Fruit fly (Drosophila melanogaster): ENCODE results near the gene CG12590.

Gene CG12590

dm6 chr3R:5112814-5113486 is 46.5 kb upstream of the CG12590 start (continued):
- TF ChIP-seq zfh2 (GFP tag; optimal IDR thresholded peaks at IDR 0.05) (no peak), CG2199 (GFP tag; IDR thresholded peaks at IDR 0.05) (peak; percentile 99), knrl (GFP tag; IDR thresholded peaks at IDR 0.05; ENCODE audit: partially characterized antibody) (no peak), Hmr (GFP tag; optimal IDR thresholded peaks at IDR 0.05) (peak; percentile 67), prd (optimal IDR thresholded peaks at IDR 0.05) (no peak), prd (GFP tag; IDR thresholded peaks at IDR 0.05) (peak; percentile 98), schlank (tag; optimal IDR thresholded peaks at IDR 0.05) (peak; percentile 44), CG4282 (GFP tag; optimal IDR thresholded peaks at IDR 0.05) (peak; percentile 84), CG15601 (tag; optimal IDR thresholded peaks at IDR 0.05) (peak; percentile 97), CG2120 (GFP tag; optimal IDR thresholded peaks at IDR 0.05) (peak; percentile 3), zen2 (GFP tag; IDR thresholded peaks at IDR 0.05; ENCODE audit: partially characterized antibody) (no peak), stc (GFP tag; IDR thresholded peaks at IDR 0.05) (peak; percentile 94), CG5245 (GFP tag; optimal IDR thresholded peaks at IDR 0.05) (peak; percentile 98), toy (GFP tag; IDR thresholded peaks at IDR 0.05) (peak; percentile 66), CG3726 (GFP tag; IDR thresholded peaks at IDR 0.05) (peak; percentile 90; the same call in 2 of the 3 replicates), corto (GFP tag; optimal IDR thresholded peaks at IDR 0.05) (no peak), CG1602 (GFP tag; optimal IDR thresholded peaks at IDR 0.05) (peak; percentile 97)

DNA sequence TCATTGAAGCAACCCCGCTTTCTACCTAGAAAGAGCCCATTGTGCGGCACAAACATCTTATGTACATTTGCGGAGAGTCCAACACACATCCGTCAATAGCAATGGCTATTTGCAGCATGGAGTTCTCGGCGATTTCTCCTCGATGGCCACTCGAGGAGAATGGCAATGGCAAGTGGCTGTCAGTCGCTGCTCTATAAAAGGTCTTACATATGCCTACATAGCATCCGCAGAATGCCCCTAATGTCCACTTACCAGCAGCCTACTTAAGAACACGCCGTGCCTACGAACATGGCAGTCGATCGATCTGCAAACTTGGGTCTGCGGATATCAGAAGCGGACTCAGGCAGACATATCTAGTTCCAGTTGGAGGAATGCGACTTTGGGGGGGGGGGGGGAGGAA is 45.3 kb upstream of the CG12590 start:
- TF ChIP-seq CG1792 (GFP tag; optimal IDR thresholded peaks at IDR 0.05): no peak
- TF ChIP-seq knrl (GFP tag; IDR thresholded peaks at IDR 0.05; ENCODE audit: partially characterized antibody): no peak
- TF ChIP-seq fd102C (GFP tag; optimal IDR thresholded peaks at IDR 0.05): peak; percentile 31
- no peak for TF ChIP-seq ac (GFP tag; optimal IDR thresholded peaks at IDR 0.05)
- TF ChIP-seq Max (GFP tag; optimal IDR thresholded peaks at IDR 0.05): no peak
- peak; percentile 37; the same call in 1 of the 2 replicates for TF ChIP-seq crol (GFP tag; IDR thresholded peaks at IDR 0.05)
- TF ChIP-seq hb (GFP tag; IDR thresholded peaks at IDR 0.05; ENCODE audit: partially characterized antibody): no peak
- peak in 1 of 2 experiments; percentile 1 for TF ChIP-seq tll (GFP tag; optimal IDR thresholded peaks at IDR 0.05)
- peak; percentile 33 for TF ChIP-seq Kr (GFP tag; optimal IDR thresholded peaks at IDR 0.05)
- peak; percentile 61 for TF ChIP-seq Med (GFP tag)
- no peak for TF ChIP-seq CG4328 (GFP tag; optimal IDR thresholded peaks at IDR 0.05)
- TF ChIP-seq zen (tag; optimal IDR thresholded peaks at IDR 0.05): peak; percentile 38
- TF ChIP-seq CG32532 (GFP tag; IDR thresholded peaks at IDR 0.05): no peak
- peak in 1 of 2 experiments; percentile 17 for TF ChIP-seq insv (GFP tag; optimal IDR thresholded peaks at IDR 0.05)
- peak; percentile 77 for TF ChIP-seq twi (tag; optimal IDR thresholded peaks at IDR 0.05)
- TF ChIP-seq CG4707 (GFP tag; optimal IDR thresholded peaks at IDR 0.05): peak; percentile 31
- no peak for TF ChIP-seq Ravus (GFP tag; IDR thresholded peaks at IDR 0.05)
- peak; percentile 71 for TF ChIP-seq wek (GFP tag; optimal IDR thresholded peaks at IDR 0.05)
- TF ChIP-seq D (optimal IDR thresholded peaks at IDR 0.05): peak; percentile 90
- TF ChIP-seq D (GFP tag; optimal IDR thresholded peaks at IDR 0.05): no peak
- TF ChIP-seq CG17328 (GFP tag; IDR thresholded peaks at IDR 0.05): 0 out of 2 replicates have a peak, but pooled peaks have one; percentile 8

dm6 chr3R:5115448-5115847 is 44.0 kb upstream of the CG12590 start:
- TF ChIP-seq CG12659 (GFP tag; optimal IDR thresholded peaks at IDR 0.05) (no peak), CG2875 (GFP tag; optimal IDR thresholded peaks at IDR 0.05) (no peak), CG14667 (GFP tag; IDR thresholded peaks at IDR 0.05) (no peak), gem (tag; optimal IDR thresholded peaks at IDR 0.05) (no peak), hb (GFP tag; IDR thresholded peaks at IDR 0.05; ENCODE audit: partially characterized antibody) (0 out of 3 replicates have a peak, but pooled peaks have one; percentile 17), nau (GFP tag; optimal IDR thresholded peaks at IDR 0.05) (no peak), ab (GFP tag; optimal IDR thresholded peaks at IDR 0.05) (no peak), twi (tag; optimal IDR thresholded peaks at IDR 0.05) (peak; percentile 76), Dref (GFP tag; IDR thresholded peaks at IDR 0.05) (no peak), jumu (GFP tag; optimal IDR thresholded peaks at IDR 0.05) (no peak), sens (GFP tag) (peak; percentile 56), CG15601 (tag; optimal IDR thresholded peaks at IDR 0.05) (no peak), zf30C (GFP tag; optimal IDR thresholded peaks at IDR 0.05) (no peak), CG3065 (GFP tag; optimal IDR thresholded peaks at IDR 0.05) (peak; percentile 53), HmgD (GFP tag; optimal IDR thresholded peaks at IDR 0.05) (no peak)
